Fruit fly (Drosophila melanogaster) whole organism, embryonic: ENCODE data around the gene Vti1b.

Experiments
- CG11695 ChIP-seq: fragments of 200-800 bp; sonication (Bioruptor generic); IDR thresholded peaks from 3 replicates; pipeline ENCODE4 v1.3.6; 2022; ENCODE audit warnings: missing biosample characterization, missing genetic modification characterization
- CG11723 ChIP-seq: fragments of 200-800 bp; sonication (Bioruptor generic); optimal IDR thresholded peaks from 2 replicates; lab custom pipeline; 2017; ENCODE audit warnings: missing biosample characterization, mild to moderate bottlenecking, missing genetic modification characterization
- CG12299 ChIP-seq: fragments of 200-800 bp; sonication (Bioruptor generic); optimal IDR thresholded peaks from 2 replicates; lab custom pipeline; 2018; ENCODE audit warnings: missing biosample characterization, mild to moderate bottlenecking, missing genetic modification characterization
- CG13287 ChIP-seq: fragments of 200-800 bp; sonication (Bioruptor generic); IDR thresholded peaks from 2 replicates; pipeline ENCODE4 v1.3.6; 2022; ENCODE audit warnings: missing biosample characterization, missing genetic modification characterization; ENCODE audit not compliant: partially characterized antibody
- CG13775 ChIP-seq: fragments of 200-800 bp; sonication (Bioruptor generic); optimal IDR thresholded peaks from 3 replicates; lab custom pipeline; 2017; ENCODE audit warnings: missing biosample characterization, mild to moderate bottlenecking, missing genetic modification characterization
- CG1647 ChIP-seq: fragments of 200-800 bp; sonication (Bioruptor generic); optimal IDR thresholded peaks from 3 replicates; lab custom pipeline; 2016; ENCODE audit warnings: missing biosample characterization, missing genetic modification characterization
- CG16813 ChIP-seq: fragments of 200-800 bp; sonication (Bioruptor generic); IDR thresholded peaks from 3 replicates; pipeline ENCODE4 v1.3.6; 2022; ENCODE audit warnings: missing biosample characterization, missing genetic modification characterization; ENCODE audit not compliant: partially characterized antibody
- CG17385 ChIP-seq: fragments of 200-800 bp; sonication (Bioruptor generic); optimal IDR thresholded peaks from 3 replicates; lab custom pipeline; 2018; ENCODE audit warnings: missing biosample characterization, mild to moderate bottlenecking, missing genetic modification characterization
- CG18011 ChIP-seq: fragments of 200-800 bp; sonication (Bioruptor generic); optimal IDR thresholded peaks from 2 replicates; lab custom pipeline; 2017; ENCODE audit warnings: missing biosample characterization, missing genetic modification characterization, mild to moderate bottlenecking, moderate library complexity, missing genotype
- CG6272 ChIP-seq: fragments of 200-800 bp; sonication (Bioruptor generic); IDR thresholded peaks from 2 replicates; pipeline ENCODE4 v1.3.6; 2022; ENCODE audit warnings: missing biosample characterization, missing genetic modification characterization
- CG8089 ChIP-seq: fragments of 200-800 bp; sonication (Bioruptor generic); optimal IDR thresholded peaks from 3 replicates; lab custom pipeline; 2016; ENCODE audit warnings: missing biosample characterization, missing genetic modification characterization
- CG8281 ChIP-seq: fragments of 200-800 bp; sonication (Bioruptor generic); optimal IDR thresholded peaks from 2 replicates; lab custom pipeline; 2018; ENCODE audit warnings: missing biosample characterization, mild to moderate bottlenecking, missing genetic modification characterization, moderate library complexity
- CG8765 ChIP-seq: fragments of 200-800 bp; sonication (Bioruptor generic); IDR thresholded peaks from 2 replicates; pipeline ENCODE4 v1.3.6; 2022; ENCODE audit warnings: missing biosample characterization, missing genetic modification characterization
- CG8944 ChIP-seq: fragments of 200-800 bp; sonication (Bioruptor generic); optimal IDR thresholded peaks from 3 replicates; lab custom pipeline; 2016; ENCODE audit warnings: missing biosample characterization, missing genetic modification characterization
- D ChIP-seq, 2 experiments: fragments of 200-800 bp in 1 of 2; fragments of >200 bp in 1 of 2; sonication (Bioruptor generic) in 1 of 2; optimal IDR thresholded peaks; 2 replicates in 1 of 2; 3 replicates in 1 of 2; lab custom pipeline; 2017; ENCODE audit warnings: mild to moderate bottlenecking in 1 of 2, missing biosample characterization in 1 of 2, missing genetic modification characterization in 1 of 2, missing genetic modification reagents in 1 of 2
- Dll ChIP-seq: fragments of 200-800 bp; sonication (Bioruptor generic); IDR thresholded peaks from 4 replicates; pipeline ENCODE4 v1.3.6; 2022; ENCODE audit warnings: missing biosample characterization, missing genetic modification characterization; ENCODE audit not compliant: partially characterized antibody
- Dref ChIP-seq: fragments of 200-800 bp; sonication (Bioruptor generic); IDR thresholded peaks from 2 replicates; pipeline ENCODE4 v1.3.6; 2022; ENCODE audit warnings: missing biosample characterization, missing genetic modification characterization
- Fer1 ChIP-seq: fragments of 200-800 bp; sonication (Bioruptor generic); optimal IDR thresholded peaks from 2 replicates; lab custom pipeline; 2017; ENCODE audit warnings: missing biosample characterization, mild to moderate bottlenecking, missing genetic modification characterization
- GATAe ChIP-seq: fragments of 200-800 bp; sonication (Bioruptor generic); conservative IDR thresholded peaks from 2 replicates; pipeline ENCODE4 v1.3.6; 2022; ENCODE audit warnings: missing biosample characterization, missing genetic modification characterization
- H15 ChIP-seq: fragments of 200-800 bp; sonication (Bioruptor generic); IDR thresholded peaks from 3 replicates; pipeline ENCODE4 v1.3.6; 2022; ENCODE audit warnings: missing biosample characterization, missing genetic modification characterization
- HHEX ChIP-seq: fragments of 200-800 bp; sonication (Bioruptor generic); optimal IDR thresholded peaks from 3 replicates; lab custom pipeline; 2017; ENCODE audit warnings: missing biosample characterization, mild to moderate bottlenecking, missing genetic modification characterization, missing genetic modification reagents
- Hmx ChIP-seq: fragments of 200-800 bp; sonication (Bioruptor generic); optimal IDR thresholded peaks from 2 replicates; lab custom pipeline; 2016; ENCODE audit warnings: missing biosample characterization, missing genetic modification characterization
- Kr ChIP-seq: fragments of 200-800 bp; sonication (Bioruptor generic); optimal IDR thresholded peaks from 2 replicates; lab custom pipeline; 2017; ENCODE audit warnings: missing biosample characterization, mild to moderate bottlenecking, missing genetic modification characterization
- Mad ChIP-seq: fragments of 200-800 bp; sonication (Bioruptor generic); optimal IDR thresholded peaks from 2 replicates; lab custom pipeline; 2016; ENCODE audit warnings: missing biosample characterization, missing genetic modification characterization
- Poxn ChIP-seq: fragments of 200-800 bp; sonication (Bioruptor generic); IDR thresholded peaks from 2 replicates; pipeline ENCODE4 v1.3.6; 2022; ENCODE audit warnings: missing biosample characterization, missing genetic modification characterization
- Rfx ChIP-seq: fragments of 200-800 bp; sonication (Bioruptor generic); IDR thresholded peaks from 2 replicates; pipeline ENCODE4 v1.3.6; 2022; ENCODE audit warnings: missing biosample characterization, missing genetic modification characterization
- Sry-β ChIP-seq: fragments of 200-800 bp; sonication (Bioruptor generic); optimal IDR thresholded peaks from 2 replicates; lab custom pipeline; 2018; ENCODE audit warnings: missing biosample characterization, mild to moderate bottlenecking, missing genetic modification characterization, moderate library complexity
- Sry-δ ChIP-seq: fragments of 200-800 bp; sonication (Bioruptor generic); optimal IDR thresholded peaks from 2 replicates; lab custom pipeline; 2016; ENCODE audit warnings: missing biosample characterization, missing genetic modification characterization
- abd-A ChIP-seq: fragments of 200-800 bp; sonication (Bioruptor generic); optimal IDR thresholded peaks from 3 replicates; lab custom pipeline; 2019; ENCODE audit warnings: missing biosample characterization, mild to moderate bottlenecking, missing genetic modification characterization, moderate library complexity
- al ChIP-seq: fragments of 200-800 bp; sonication (Bioruptor generic); IDR thresholded peaks from 2 replicates; pipeline ENCODE4 v1.3.6; 2022; ENCODE audit warnings: missing biosample characterization, missing genetic modification characterization
- aop ChIP-seq: fragments of 200-800 bp; sonication (Bioruptor generic); IDR thresholded peaks from 2 replicates; pipeline ENCODE4 v1.3.6; 2022; ENCODE audit warnings: missing biosample characterization, missing genetic modification characterization
- btn ChIP-seq: fragments of 200-800 bp; sonication (Bioruptor generic); optimal IDR thresholded peaks from 2 replicates; lab custom pipeline; 2016; ENCODE audit warnings: missing biosample characterization, missing genetic modification characterization
- caup ChIP-seq: fragments of 200-800 bp; sonication (Bioruptor generic); optimal IDR thresholded peaks from 3 replicates; lab custom pipeline; 2017; ENCODE audit warnings: missing biosample characterization, mild to moderate bottlenecking, missing genetic modification characterization, moderate library complexity; ENCODE audit not compliant: severe bottlenecking
- chif ChIP-seq, 2 experiments: fragments of 200-800 bp; sonication (Bioruptor generic); optimal IDR thresholded peaks; 3 replicates each; lab custom pipeline; 2016; ENCODE audit warnings: missing biosample characterization in 2 of 2, missing genetic modification characterization in 2 of 2
- crol ChIP-seq: fragments of 200-800 bp; sonication (Bioruptor generic); IDR thresholded peaks from 2 replicates; pipeline ENCODE4 v1.3.6; 2022; ENCODE audit warnings: missing biosample characterization, missing genetic modification characterization
- cwo ChIP-seq: fragments of 200-800 bp; sonication (Bioruptor generic); optimal IDR thresholded peaks from 3 replicates; lab custom pipeline; 2017; ENCODE audit warnings: missing biosample characterization, missing genetic modification characterization, mild to moderate bottlenecking, moderate library complexity, missing genetic modification reagents
- dmrt99B ChIP-seq: fragments of 200-800 bp; sonication (Bioruptor generic); optimal IDR thresholded peaks from 2 replicates; lab custom pipeline; 2018; ENCODE audit warnings: missing biosample characterization, mild to moderate bottlenecking, missing genetic modification characterization, moderate library complexity
- gcm2 ChIP-seq: fragments of 200-800 bp; sonication (Bioruptor generic); optimal IDR thresholded peaks from 2 replicates; lab custom pipeline; 2016; ENCODE audit warnings: missing biosample characterization, missing genetic modification characterization
- her ChIP-seq: fragments of 200-800 bp; sonication (Bioruptor generic); optimal IDR thresholded peaks from 2 replicates; lab custom pipeline; 2016; ENCODE audit warnings: missing biosample characterization, missing genetic modification characterization
- inv ChIP-seq: fragments of 200-800 bp; sonication (Bioruptor generic); IDR thresholded peaks from 2 replicates; pipeline ENCODE4 v1.3.6; 2022; ENCODE audit warnings: missing biosample characterization, missing genetic modification characterization; ENCODE audit not compliant: partially characterized antibody
- mam ChIP-seq: fragments of 200-800 bp; sonication (Bioruptor generic); optimal IDR thresholded peaks from 3 replicates; lab custom pipeline; 2016; ENCODE audit warnings: missing biosample characterization, missing genetic modification characterization
- mld ChIP-seq: fragments of 200-800 bp; sonication (Bioruptor generic); IDR thresholded peaks from 3 replicates; pipeline ENCODE4 v1.3.6; 2022; ENCODE audit warnings: missing biosample characterization, missing genetic modification characterization; ENCODE audit not compliant: partially characterized antibody
- schlank ChIP-seq: fragments of 200-800 bp; sonication (Bioruptor generic); optimal IDR thresholded peaks from 2 replicates; lab custom pipeline; 2018; ENCODE audit warnings: missing biosample characterization, mild to moderate bottlenecking, missing genetic modification characterization
- sim ChIP-seq: fragments of 200-800 bp; sonication (Bioruptor generic); IDR thresholded peaks from 2 replicates; pipeline ENCODE4 v1.3.6; 2022; ENCODE audit warnings: missing biosample characterization, missing genetic modification characterization
- slp2 ChIP-seq: fragments of 200-800 bp; sonication (Bioruptor generic); optimal IDR thresholded peaks from 2 replicates; lab custom pipeline; 2016; ENCODE audit warnings: missing biosample characterization, missing genetic modification characterization
- ssp ChIP-seq: fragments of 200-800 bp; sonication (Bioruptor generic); IDR thresholded peaks from 2 replicates; pipeline ENCODE4 v1.3.6; 2022; ENCODE audit warnings: missing biosample characterization, missing genetic modification characterization
- wdn ChIP-seq: fragments of 200-800 bp; sonication (Bioruptor generic); IDR thresholded peaks from 2 replicates; pipeline ENCODE4 v1.3.6; 2022; ENCODE audit warnings: missing biosample characterization, missing genetic modification characterization
- zen ChIP-seq: fragments of 200-800 bp; sonication (Bioruptor generic); optimal IDR thresholded peaks from 3 replicates; lab custom pipeline; 2018; ENCODE audit warnings: missing biosample characterization, mild to moderate bottlenecking, missing genetic modification characterization, moderate library complexity

Gene Vti1b

dm6 chr3R:18436550-18437362, 40.0 kb downstream of the Vti1b start (continued):
- TF ChIP-seq HHEX (GFP tag; lab: Kevin White, UChicago) (peak; percentile 64), CG11723 (peak; percentile 27), al (GFP tag; lab: Robert Waterston, UW) (no peak), mld (GFP tag; lab: Robert Waterston, UW) (no peak), CG13287 (GFP tag; lab: Robert Waterston, UW) (no peak; the same call in 1 of the 2 replicates), sim (no peak), CG1647 (GFP tag; lab: Kevin White, UChicago) (peak; percentile 56), inv (GFP tag; lab: Robert Waterston, UW) (no peak), her (peak; percentile 21), Sry-δ (GFP tag; lab: Kevin White, UChicago) (peak; percentile 30), cwo (GFP tag; lab: Kevin White, UChicago) (peak; percentile 83), GATAe (GFP tag; lab: Robert Waterston, UW) (peak; percentile 72), CG13775 (GFP tag; lab: Kevin White, UChicago) (peak; percentile 35), Hmx (GFP tag; lab: Kevin White, UChicago) (peak; percentile 44), gcm2 (GFP tag; lab: Kevin White, UChicago) (no peak), CG16813 (GFP tag; lab: Robert Waterston, UW) (no peak), CG18011 (GFP tag; lab: Kevin White, UChicago) (peak; percentile 31), crol (GFP tag; lab: Robert Waterston, UW) (peak; percentile 87), Fer1 (peak; percentile 68), caup (GFP tag; lab: Kevin White, UChicago) (peak; percentile 45), chif (GFP tag; optimal IDR thresholded peaks at IDR 0.05; lab: Kevin White, UChicago) (peak; percentile 16 to 66), CG8944 (GFP tag; lab: Kevin White, UChicago) (peak; percentile 63), CG8765 (GFP tag; lab: Robert Waterston, UW) (no peak), abd-A (tag; lab: Kevin White, UChicago) (no peak), Mad (GFP tag; lab: Kevin White, UChicago) (no peak), H15 (GFP tag; lab: Robert Waterston, UW) (no peak), CG8281 (tag; lab: Kevin White, UChicago) (no peak), dmrt99B (tag; lab: Kevin White, UChicago) (peak; percentile 78), btn (GFP tag; lab: Kevin White, UChicago) (peak; percentile 26), Poxn (GFP tag; lab: Robert Waterston, UW) (no peak), zen (no peak), CG11695 (GFP tag; lab: Robert Waterston, UW) (peak; percentile 45; the same call in 1 of the 3 replicates), ssp (GFP tag; lab: Robert Waterston, UW) (peak; percentile 42), CG17385 (peak; percentile 50), aop (GFP tag; lab: Robert Waterston, UW) (no peak), slp2 (GFP tag; lab: Kevin White, UChicago) (peak; percentile 45), CG12299 (no peak), Rfx (GFP tag; lab: Robert Waterston, UW) (peak; percentile 75), D (optimal IDR thresholded peaks at IDR 0.05; lab: Kevin White, UChicago) (no peak), D (GFP tag; optimal IDR thresholded peaks at IDR 0.05; lab: Kevin White, UChicago) (no peak), Sry-β (no peak), CG8089 (GFP tag; lab: Kevin White, UChicago) (no peak), mam (GFP tag; lab: Kevin White, UChicago) (peak; percentile 83), schlank (tag; lab: Kevin White, UChicago) (no peak), Dll (GFP tag; lab: Robert Waterston, UW) (no peak), wdn (GFP tag; lab: Robert Waterston, UW) (no peak), Kr (no peak), Dref (GFP tag; lab: Robert Waterston, UW) (no peak), CG6272 (GFP tag; lab: Robert Waterston, UW) (peak; percentile 35; the same call in 1 of the 2 replicates)
